Fruit fly (Drosophila melanogaster) whole organism, wandering third instar larva: ENCODE results near the gene CG5934.

Experiments used
- Abd-B ChIP-seq: fragments of >200 bp; optimal IDR thresholded peaks from 2 replicates; lab custom pipeline; 2017; ENCODE audit warnings: missing biosample characterization, missing genetic modification characterization
- CG32264 ChIP-seq: fragments of 200-800 bp; sonication (Bioruptor generic); optimal IDR thresholded peaks from 2 replicates; lab custom pipeline; 2016; ENCODE audit warnings: missing biosample characterization, missing genetic modification characterization
- HLH106 ChIP-seq: fragments of 200-800 bp; optimal IDR thresholded peaks from 3 replicates; lab custom pipeline; 2019; ENCODE audit warnings: missing biosample characterization, mild to moderate bottlenecking, missing genetic modification characterization, moderate library complexity
- OdsH ChIP-seq: fragments of 200-800 bp; sonication (Bioruptor generic); optimal IDR thresholded peaks from 2 replicates; lab custom pipeline; 2016; ENCODE audit warnings: missing biosample characterization, mild to moderate bottlenecking, missing genetic modification characterization
- br ChIP-seq: fragments of 200-800 bp; sonication (Bioruptor generic); optimal IDR thresholded peaks from 2 replicates; lab custom pipeline; 2016; ENCODE audit warnings: missing biosample characterization, missing genetic modification characterization
- rgr ChIP-seq: fragments of 200-800 bp; sonication (Bioruptor generic); optimal IDR thresholded peaks from 3 replicates; lab custom pipeline; 2016; ENCODE audit warnings: missing biosample characterization, mild to moderate bottlenecking, missing genetic modification characterization
- sage ChIP-seq: fragments of 200-800 bp; sonication (Bioruptor generic); optimal IDR thresholded peaks from 2 replicates; lab custom pipeline; 2016; ENCODE audit warnings: missing biosample characterization, mild to moderate bottlenecking, missing genetic modification characterization

DNA sequence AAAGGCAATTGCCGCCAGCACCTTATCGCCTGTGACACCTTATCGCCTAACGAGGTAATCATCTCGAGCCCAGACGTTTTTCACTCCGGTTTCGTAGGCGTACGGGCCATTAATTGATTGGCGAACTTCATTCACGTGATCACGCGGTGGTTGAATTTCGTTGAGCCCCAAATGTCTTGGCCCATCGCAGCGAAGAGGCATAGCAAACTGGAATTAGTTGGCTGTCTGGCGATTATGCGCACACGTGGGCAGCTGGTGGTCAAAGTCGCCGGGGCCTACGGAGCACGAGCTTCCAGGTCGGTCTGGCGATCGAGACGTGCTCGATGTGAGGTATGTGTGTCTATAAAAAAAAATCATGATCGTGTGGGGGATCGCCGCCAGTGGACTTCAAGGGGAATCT is 19.6 kb downstream of the CG5934 start:
- TF ChIP-seq Abd-B (GFP tag; lab: Kevin White, UChicago) (no peak), rgr (GFP tag; lab: Kevin White, UChicago) (no peak), OdsH (GFP tag; lab: Kevin White, UChicago) (no peak), HLH106 (no peak), CG32264 (GFP tag; lab: Kevin White, UChicago) (no peak), sage (GFP tag; lab: Kevin White, UChicago) (no peak), br (GFP tag; lab: Kevin White, UChicago) (no peak)
